Worm (Caenorhabditis elegans) whole organism, midembryonic: Measurements from ENCODE around the gene nuo-3.

Experiments
- T22C8.4 ChIP-seq: fragments of 200-800 bp; sonication (Bioruptor generic); IDR thresholded peaks from 2 replicates; pipeline ENCODE4 v1.3.6; 2022; ENCODE audit warnings: missing genetic modification characterization, missing compliant biosample characterization
- cog-1 ChIP-seq: sonication (generic microtip); optimal IDR thresholded peaks from 2 replicates; lab custom pipeline; 2016; ENCODE audit warnings: missing genetic modification characterization, missing compliant biosample characterization
- flt-1 ChIP-seq: fragments of 200-800 bp; sonication (Bioruptor generic); IDR thresholded peaks from 2 replicates; pipeline ENCODE4 v1.3.6; 2022; ENCODE audit warnings: missing genetic modification characterization, missing compliant biosample characterization
- klf-2 ChIP-seq: fragments of 200-800 bp; sonication (Bioruptor generic); conservative IDR thresholded peaks from 2 replicates; pipeline ENCODE4 v1.3.6; 2022; ENCODE audit warnings: missing genetic modification reagents, missing genetic modification characterization, missing compliant biosample characterization
- med-1 ChIP-seq: sonication (generic microtip); optimal IDR thresholded peaks from 2 replicates; lab custom pipeline; 2017; ENCODE audit warnings: missing genetic modification characterization, mild to moderate bottlenecking, missing compliant biosample characterization, antibody characterized with exemption, missing genetic modification reagents; ENCODE audit not compliant: insufficient read depth
- ref-1 ChIP-seq: fragments of 200-800 bp; sonication (Bioruptor generic); conservative IDR thresholded peaks from 2 replicates; pipeline ENCODE4 v1.3.6; 2022; ENCODE audit warnings: missing genetic modification reagents, missing genetic modification characterization, missing compliant biosample characterization
- tab-1 ChIP-seq: fragments of 200-800 bp; sonication (Bioruptor generic); IDR thresholded peaks from 2 replicates; pipeline ENCODE4 v1.3.6; 2022; ENCODE audit warnings: missing genetic modification characterization, missing compliant biosample characterization
- ztf-23 ChIP-seq: fragments of 200-800 bp; sonication (Bioruptor generic); IDR thresholded peaks from 2 replicates; pipeline ENCODE4 v1.3.6; 2022; ENCODE audit warnings: missing genetic modification reagents, missing genetic modification characterization, missing compliant biosample characterization
- ztf-29 ChIP-seq: fragments of 200-800 bp; sonication (Bioruptor generic); IDR thresholded peaks from 2 replicates; pipeline ENCODE4 v1.3.6; 2022; ENCODE audit warnings: missing genetic modification reagents, missing genetic modification characterization, missing compliant biosample characterization

The nuo-3 gene

DNA sequence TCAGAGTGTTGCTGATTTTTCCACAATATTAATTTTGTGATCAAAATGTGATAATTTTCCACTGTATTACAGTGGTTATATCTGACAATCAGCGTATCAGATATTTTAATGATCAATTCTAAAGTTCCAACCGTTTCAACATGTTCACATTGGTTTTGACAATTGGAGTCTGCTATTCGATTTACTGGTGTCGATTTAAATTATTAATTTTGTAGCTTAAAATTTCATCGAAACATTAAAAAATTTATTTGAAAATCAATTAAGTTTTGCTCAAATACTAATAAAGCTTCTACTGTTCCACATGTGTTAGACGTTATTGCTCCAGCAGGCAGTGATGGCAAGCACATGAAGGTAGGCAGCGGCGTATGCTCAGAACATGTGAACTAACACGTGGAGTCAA is 39.6 kb downstream of the nuo-3 start:
- TF ChIP-seq med-1 (GFP tag; lab: Kevin White, UChicago) (no peak), flt-1 (no peak), T22C8.4 (no peak), cog-1 (tag; lab: Kevin White, UChicago) (no peak), ztf-23 (GFP tag; lab: Robert Waterston, UW) (no peak), ztf-29 (GFP tag; lab: Robert Waterston, UW) (no peak), klf-2 (GFP tag; lab: Robert Waterston, UW) (no peak), ref-1 (no peak), tab-1 (no peak)

DNA sequence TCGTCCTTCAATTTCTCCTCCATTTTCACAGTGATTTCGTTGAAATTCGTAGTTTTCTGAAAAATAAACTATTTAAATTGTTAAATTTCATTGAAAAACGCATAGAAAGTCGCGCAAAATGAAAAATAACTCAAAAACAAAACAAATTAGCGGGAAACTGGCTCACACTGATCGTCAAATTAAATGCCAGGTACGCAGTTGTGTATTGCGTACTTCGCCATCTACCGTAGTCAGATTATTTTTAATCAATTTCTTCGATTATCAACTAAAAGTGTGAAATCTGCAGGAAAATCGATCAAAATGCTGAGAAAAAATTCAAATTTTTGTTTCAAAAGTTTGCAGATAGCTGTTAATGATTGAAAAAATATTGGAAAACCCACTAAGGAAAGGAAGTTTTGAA is 42.4 kb downstream of the nuo-3 start, which contains the start of gene Y57G11C.499:
Gene Y57G11C.499 (minus strand): TSS at position 23 of the 400 bp plus-strand sequence.
- TF ChIP-seq flt-1 (no peak), ztf-29 (GFP tag; lab: Robert Waterston, UW) (no peak), ztf-23 (GFP tag; lab: Robert Waterston, UW) (no peak), cog-1 (tag; lab: Kevin White, UChicago) (no peak)
